Worm (Caenorhabditis elegans) whole organism, young adult: Measurements from ENCODE around the gene F02C9.1.

Experiments used
- B0019.2 ChIP-seq: fragments of 200-800 bp; sonication (Bioruptor generic); conservative IDR thresholded peaks from 2 replicates; pipeline ENCODE4 v1.3.6; 2022; ENCODE audit warnings: missing genetic modification reagents, missing genetic modification characterization, missing compliant biosample characterization
- B0035.1 ChIP-seq: sonication (generic microtip); optimal IDR thresholded peaks from 2 replicates; lab custom pipeline; 2016; ENCODE audit warnings: missing genetic modification characterization, mild to moderate bottlenecking, missing compliant biosample characterization, missing genotype, missing genetic modification reagents
- B0336.3 ChIP-seq: fragments of 200-800 bp; sonication (Bioruptor generic); IDR thresholded peaks from 2 replicates; pipeline ENCODE4 v1.3.6; 2022; ENCODE audit warnings: missing genetic modification characterization, missing compliant biosample characterization
- Y67H2A.10 ChIP-seq: fragments of 200-800 bp; sonication (Bioruptor generic); conservative IDR thresholded peaks from 2 replicates; pipeline ENCODE4 v1.3.6; 2022; ENCODE audit warnings: missing genetic modification reagents, missing genetic modification characterization, missing compliant biosample characterization
- ZK185.1 ChIP-seq: sonication (generic microtip); optimal IDR thresholded peaks from 2 replicates; lab custom pipeline; 2016; ENCODE audit warnings: mild to moderate bottlenecking, missing genetic modification characterization, missing compliant biosample characterization; ENCODE audit not compliant: poor library complexity, severe bottlenecking
- ama-1 ChIP-seq, 3 experiments: fragments of 150-350 bp in 1 of 3; sonication (generic microtip) in 2 of 3; optimal IDR thresholded peaks; 2 replicates each; lab custom pipeline; 2014 to 2018; ENCODE audit warnings: missing biosample characterization in 2 of 3, missing genetic modification characterization in 2 of 3, missing genetic modification reagents in 2 of 3
- aptf-3 ChIP-seq: fragments of 200-800 bp; sonication (Bioruptor generic); IDR thresholded peaks from 2 replicates; pipeline ENCODE4 v1.3.6; 2022; ENCODE audit warnings: missing genetic modification characterization, missing compliant biosample characterization
- atf-7 ChIP-seq: sonication (generic microtip); optimal IDR thresholded peaks from 2 replicates; lab custom pipeline; 2017; ENCODE audit warnings: mild to moderate bottlenecking, missing genetic modification characterization, missing compliant biosample characterization
- attf-6 ChIP-seq: fragments of 200-800 bp; sonication (Bioruptor generic); IDR thresholded peaks from 2 replicates; pipeline ENCODE4 v1.3.6; 2022; ENCODE audit warnings: missing genetic modification reagents, missing genetic modification characterization, missing compliant biosample characterization
- bed-2 ChIP-seq: fragments of 200-800 bp; sonication (Bioruptor generic); IDR thresholded peaks from 2 replicates; pipeline ENCODE4 v1.3.6; 2022; ENCODE audit warnings: missing genetic modification reagents, missing genetic modification characterization, missing compliant biosample characterization
- ceh-40 ChIP-seq: fragments of 200-800 bp; sonication (Bioruptor generic); IDR thresholded peaks from 2 replicates; pipeline ENCODE4 v1.3.6; 2022; ENCODE audit warnings: missing genetic modification characterization, missing compliant biosample characterization
- ceh-79 ChIP-seq: sonication (generic microtip); optimal IDR thresholded peaks from 2 replicates; lab custom pipeline; 2017; ENCODE audit warnings: mild to moderate bottlenecking, missing genetic modification characterization, missing compliant biosample characterization
- chd-7 ChIP-seq: sonication (generic microtip); optimal IDR thresholded peaks from 2 replicates; lab custom pipeline; 2016; ENCODE audit warnings: mild to moderate bottlenecking, missing genetic modification characterization, moderate library complexity, missing compliant biosample characterization
- die-1 ChIP-seq: sonication (generic microtip); optimal IDR thresholded peaks from 2 replicates; lab custom pipeline; 2016; ENCODE audit warnings: missing genotype, mild to moderate bottlenecking, missing genetic modification characterization, missing compliant biosample characterization
- dpl-1 ChIP-seq: fragments of 150-350 bp; optimal IDR thresholded peaks from 2 replicates; lab custom pipeline; 2014; ENCODE audit warnings: missing biosample characterization, missing genetic modification reagents, missing genetic modification characterization
- ets-4 ChIP-seq: fragments of 200-800 bp; sonication (Bioruptor generic); optimal IDR thresholded peaks from 2 replicates; lab custom pipeline; 2018; ENCODE audit warnings: mild to moderate bottlenecking, missing genetic modification characterization, missing compliant biosample characterization
- hlh-12 ChIP-seq: sonication (generic microtip); optimal IDR thresholded peaks from 2 replicates; lab custom pipeline; 2016; ENCODE audit warnings: missing genetic modification characterization, missing compliant biosample characterization
- hlh-26 ChIP-seq: fragments of 200-800 bp; sonication (Bioruptor generic); conservative IDR thresholded peaks from 2 replicates; pipeline ENCODE4 v1.3.6; 2022; ENCODE audit warnings: missing genetic modification reagents, missing genetic modification characterization, missing compliant biosample characterization
- hrde-1 ChIP-seq: sonication (generic microtip); optimal IDR thresholded peaks from 2 replicates; lab custom pipeline; 2016; ENCODE audit warnings: missing genetic modification characterization, mild to moderate bottlenecking, missing compliant biosample characterization, moderate library complexity, missing genotype, missing genetic modification reagents, borderline replicate concordance
- let-526 ChIP-seq: fragments of 200-800 bp; sonication (Bioruptor generic); IDR thresholded peaks from 2 replicates; pipeline ENCODE4 v1.3.6; 2022; ENCODE audit warnings: missing genetic modification reagents, missing genetic modification characterization, missing compliant biosample characterization
- let-607 ChIP-seq, 2 experiments: fragments of 200-800 bp in 1 of 2; sonication (Bioruptor generic) in 1 of 2; sonication (generic microtip) in 1 of 2; optimal IDR thresholded peaks; 2 replicates each; lab custom pipeline; 2016 to 2018; ENCODE audit warnings: mild to moderate bottlenecking in 2 of 2, missing compliant biosample characterization in 2 of 2, missing genetic modification characterization in 2 of 2, moderate library complexity in 2 of 2, missing genotype in 1 of 2
- lin-54 ChIP-seq: fragments of 200-800 bp; sonication (Bioruptor generic); optimal IDR thresholded peaks from 2 replicates; lab custom pipeline; 2018; ENCODE audit warnings: mild to moderate bottlenecking, missing genetic modification characterization, missing compliant biosample characterization
- madf-3 ChIP-seq: fragments of 200-800 bp; sonication (Bioruptor generic); IDR thresholded peaks from 2 replicates; pipeline ENCODE4 v1.3.6; 2022; ENCODE audit warnings: missing genetic modification reagents, missing genetic modification characterization, missing compliant biosample characterization
- pha-4 ChIP-seq: fragments of 150-350 bp; sonication (generic microtip); optimal IDR thresholded peaks from 2 replicates; lab custom pipeline; 2014; ENCODE audit warnings: missing biosample characterization, missing genetic modification reagents, missing genetic modification characterization
- rcor-1 ChIP-seq: fragments of 200-800 bp; sonication (Bioruptor generic); IDR thresholded peaks from 2 replicates; pipeline ENCODE4 v1.3.6; 2022; ENCODE audit warnings: missing genetic modification reagents, missing genetic modification characterization, missing compliant biosample characterization
- snpc-1.3 ChIP-seq: sonication (generic microtip); optimal IDR thresholded peaks from 2 replicates; lab custom pipeline; 2017; ENCODE audit warnings: missing genetic modification characterization, mild to moderate bottlenecking, missing compliant biosample characterization, antibody characterized with exemption, moderate library complexity, missing genotype, missing genetic modification reagents; ENCODE audit not compliant: insufficient read depth
- snpc-3.4 ChIP-seq: sonication (generic microtip); optimal IDR thresholded peaks from 2 replicates; lab custom pipeline; 2017; ENCODE audit warnings: missing genetic modification characterization, mild to moderate bottlenecking, missing compliant biosample characterization, antibody characterized with exemption, moderate library complexity, missing genotype, missing genetic modification reagents
- tbp1 ChIP-seq: fragments of 200-800 bp; sonication (Bioruptor generic); optimal IDR thresholded peaks from 2 replicates; lab custom pipeline; 2018; ENCODE audit warnings: mild to moderate bottlenecking, missing genetic modification characterization, missing compliant biosample characterization
- tbx-9 ChIP-seq: sonication (generic microtip); optimal IDR thresholded peaks from 2 replicates; lab custom pipeline; 2016; ENCODE audit warnings: borderline replicate concordance, missing genetic modification characterization, inconsistent platforms, missing compliant biosample characterization
- unc-130 ChIP-seq: sonication (generic microtip); optimal IDR thresholded peaks from 2 replicates; lab custom pipeline; 2016; ENCODE audit warnings: missing genetic modification reagents, missing genetic modification characterization, missing compliant biosample characterization
- xnd-1 ChIP-seq: sonication (generic microtip); optimal IDR thresholded peaks from 2 replicates; lab custom pipeline; 2016; ENCODE audit warnings: missing genotype, missing genetic modification reagents, missing genetic modification characterization, missing compliant biosample characterization
- zim-3 ChIP-seq: sonication (generic microtip); optimal IDR thresholded peaks from 2 replicates; lab custom pipeline; 2017; ENCODE audit warnings: mild to moderate bottlenecking, missing genetic modification characterization, moderate library complexity, missing compliant biosample characterization
- ztf-18 ChIP-seq: sonication (generic microtip); optimal IDR thresholded peaks from 2 replicates; lab custom pipeline; 2016; ENCODE audit warnings: missing genotype, mild to moderate bottlenecking, missing genetic modification characterization, missing compliant biosample characterization
- ztf-22 ChIP-seq: fragments of 200-800 bp; sonication (Bioruptor generic); optimal IDR thresholded peaks from 2 replicates; lab custom pipeline; 2018; ENCODE audit warnings: mild to moderate bottlenecking, missing genetic modification characterization, moderate library complexity, missing compliant biosample characterization
- ztf-26 ChIP-seq: sonication (generic microtip); optimal IDR thresholded peaks from 2 replicates; lab custom pipeline; 2017; ENCODE audit warnings: missing genetic modification characterization, missing compliant biosample characterization
- ztf-28 ChIP-seq: fragments of 200-800 bp; sonication (Bioruptor generic); IDR thresholded peaks from 2 replicates; pipeline ENCODE4 v1.3.6; 2022; ENCODE audit warnings: missing genetic modification reagents, missing genetic modification characterization, missing compliant biosample characterization
- ztf-3 ChIP-seq: fragments of 200-800 bp; sonication (Bioruptor generic); optimal IDR thresholded peaks from 2 replicates; lab custom pipeline; 2018; ENCODE audit warnings: mild to moderate bottlenecking, missing genetic modification characterization, missing compliant biosample characterization
- ztf-6 ChIP-seq: fragments of 200-800 bp; sonication (Bioruptor generic); IDR thresholded peaks from 2 replicates; pipeline ENCODE4 v1.3.6; 2022; ENCODE audit warnings: missing genetic modification reagents, missing genetic modification characterization, missing compliant biosample characterization

F02C9.1 gene

ce11 chrV:3166260-3166659 is 27.8 kb downstream of the F02C9.1 start, which contains the start of gene C36C5.4:
Gene C36C5.4, plus strand, starts transcription at chrV:3166560.
- TF ChIP-seq zim-3 (tag; lab: Kevin White, UChicago) (no peak), aptf-3 (no peak), tbp1 (GFP tag; lab: Kevin White, UChicago) (no peak)

DNA sequence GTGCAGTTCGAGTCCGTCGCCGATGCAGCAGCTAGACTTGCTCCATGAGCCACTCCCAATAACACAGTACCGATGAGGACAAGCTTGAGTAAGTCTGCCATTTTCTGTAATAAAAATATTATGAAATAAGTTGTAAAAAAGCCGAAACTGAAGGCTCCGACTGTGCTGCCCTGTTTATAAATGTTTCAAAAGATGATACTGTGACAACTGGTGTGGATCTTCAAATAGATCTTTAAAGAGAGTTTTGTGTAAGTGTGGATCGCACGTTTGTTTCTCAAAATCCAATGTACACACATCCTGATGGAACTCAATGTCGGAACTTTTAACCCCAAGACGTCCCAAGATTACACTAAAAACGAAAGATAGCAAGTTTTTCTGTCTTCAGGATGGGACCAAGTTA is 30.1 kb downstream of the F02C9.1 start, which contains the start of gene C36C5.15:
Gene C36C5.15 (minus strand): TSS at position 101 of the 400 bp plus-strand sequence.
- no peak for TF ChIP-seq aptf-3
- no peak for TF ChIP-seq B0019.2 (GFP tag; lab: Robert Waterston, UW)
- TF ChIP-seq snpc-1.3 (tag; lab: Kevin White, UChicago): no peak
- no peak for TF ChIP-seq Y67H2A.10 (GFP tag; lab: Robert Waterston, UW)
- TF ChIP-seq madf-3 (GFP tag; lab: Robert Waterston, UW): no peak
- TF ChIP-seq bed-2 (GFP tag; lab: Robert Waterston, UW): no peak
- TF ChIP-seq B0035.1 (tag; lab: Kevin White, UChicago): no peak
- no peak for TF ChIP-seq ceh-79 (tag; lab: Kevin White, UChicago)
- TF ChIP-seq ama-1 (optimal IDR thresholded peaks at IDR 0.05; lab: Kevin White, UChicago): no peak
- no peak for TF ChIP-seq ama-1 (GFP tag; optimal IDR thresholded peaks at IDR 0.05; lab: Kevin White, UChicago)
- TF ChIP-seq unc-130 (GFP tag; lab: Kevin White, UChicago): no peak
- no peak for TF ChIP-seq ztf-18 (tag; lab: Kevin White, UChicago)
- no peak for TF ChIP-seq ceh-40 (GFP tag; lab: Robert Waterston, UW)
- TF ChIP-seq atf-7: no peak

- TF ChIP-seq attf-6 (GFP tag; lab: Robert Waterston, UW) (no peak), B0336.3 (no peak), die-1 (tag; lab: Kevin White, UChicago) (no peak), lin-54 (GFP tag; lab: Kevin White, UChicago) (no peak), snpc-3.4 (no peak), pha-4 (no peak), hlh-26 (GFP tag; lab: Robert Waterston, UW) (no peak), dpl-1 (GFP tag; lab: Kevin White, UChicago) (no peak), ztf-3 (GFP tag; lab: Kevin White, UChicago) (no peak), hlh-12 (no peak), ceh-40 (GFP tag; lab: Robert Waterston, UW) (no peak), tbx-9 (tag; lab: Kevin White, UChicago) (no peak), ztf-28 (GFP tag; lab: Robert Waterston, UW) (no peak), rcor-1 (no peak), zim-3 (tag; lab: Kevin White, UChicago) (no peak)
- TF ChIP-seq, all 124 proteins: peak for 0
Observed at ce11 chrV:3169838-3170237, 31.3 kb downstream of the F02C9.1 start, which contains the start of gene srbc-6. Gene srbc-6, plus strand, starts transcription at chrV:3170138.

ce11 chrV:3171625-3172024 is 33.1 kb downstream of the F02C9.1 start:
- no peak for TF ChIP-seq let-526 (GFP tag; lab: Robert Waterston, UW)

DNA sequence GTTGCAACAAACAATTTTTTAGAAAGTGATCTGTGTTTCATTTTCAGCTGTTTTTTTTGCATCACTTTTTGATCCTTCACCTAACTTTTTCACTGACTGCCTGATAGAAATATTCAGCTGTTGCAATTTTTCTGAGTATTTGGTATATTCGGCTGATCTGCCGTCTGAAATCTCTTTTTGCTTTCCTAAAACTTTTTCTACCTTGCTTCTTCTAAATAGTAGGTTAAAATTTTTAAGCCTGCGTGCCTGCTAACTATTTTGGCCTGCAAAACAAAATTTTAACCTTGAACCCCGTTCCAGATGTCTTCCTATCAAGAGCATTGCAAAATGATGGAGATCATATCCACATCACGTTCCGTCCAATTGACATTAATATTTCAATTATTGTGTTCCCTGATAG is 37.7 kb downstream of the F02C9.1 start, which contains the start of gene srab-8:
Gene srab-8 (plus strand): TSS at position 301 of the 400 bp plus-strand sequence.
- TF ChIP-seq chd-7 (tag; lab: Kevin White, UChicago): no peak
- no peak for TF ChIP-seq ZK185.1 (tag; lab: Kevin White, UChicago)
- TF ChIP-seq hrde-1: no peak
- no peak for TF ChIP-seq xnd-1 (tag; lab: Kevin White, UChicago)
- no peak for TF ChIP-seq ets-4 (GFP tag; lab: Kevin White, UChicago)
- TF ChIP-seq hlh-12: no peak
- no peak for TF ChIP-seq let-607 (tag; optimal IDR thresholded peaks at IDR 0.05; lab: Kevin White, UChicago)
- TF ChIP-seq ztf-6: no peak
- TF ChIP-seq ztf-26 (tag; lab: Kevin White, UChicago): no peak
- TF ChIP-seq ztf-22 (GFP tag; lab: Kevin White, UChicago): no peak
- no peak for TF ChIP-seq attf-6 (GFP tag; lab: Robert Waterston, UW)
- no peak for TF ChIP-seq ceh-79 (tag; lab: Kevin White, UChicago)
